Worm (Caenorhabditis elegans) whole organism, L1 larva: ENCODE data around the gene chpf-1.

ENCODE experiments used
- egl-27 ChIP-seq, 2 experiments: fragments of 150-350 bp in 1 of 2; sonication (generic microtip); optimal IDR thresholded peaks; 3 replicates each; lab custom pipeline; 2017 to 2018; ENCODE audit warnings: missing biosample characterization in 2 of 2, missing genetic modification characterization in 2 of 2, missing genetic modification reagents in 2 of 2
- elt-2 ChIP-seq: sonication (generic microtip); optimal IDR thresholded peaks from 2 replicates; lab custom pipeline; 2016; ENCODE audit warnings: missing genetic modification characterization, mild to moderate bottlenecking, inconsistent platforms, missing compliant biosample characterization, missing genetic modification reagents
- lin-35 ChIP-seq, 2 experiments: fragments of 150-350 bp; optimal IDR thresholded peaks; 2 replicates each; lab custom pipeline; 2014; ENCODE audit warnings: missing biosample characterization in 2 of 2, missing genetic modification characterization in 2 of 2, missing genetic modification reagents in 2 of 2
- nhr-12 ChIP-seq: sonication (generic microtip); optimal IDR thresholded peaks from 2 replicates; lab custom pipeline; 2017; ENCODE audit warnings: missing biosample characterization, missing genetic modification characterization
- nhr-237 ChIP-seq: fragments of 150-350 bp; optimal IDR thresholded peaks from 2 replicates; lab custom pipeline; 2014; ENCODE audit warnings: missing biosample characterization, missing genetic modification characterization
- swsn-7 ChIP-seq: sonication (generic microtip); optimal IDR thresholded peaks from 2 replicates; lab custom pipeline; 2016; ENCODE audit warnings: missing genetic modification characterization, missing compliant biosample characterization
- unc-130 ChIP-seq: fragments of 150-350 bp; optimal IDR thresholded peaks from 2 replicates; lab custom pipeline; 2017; ENCODE audit warnings: missing biosample characterization, missing genetic modification characterization, inconsistent platforms
- zag-1 ChIP-seq: fragments of 150-350 bp; optimal IDR thresholded peaks from 2 replicates; lab custom pipeline; 2014; ENCODE audit warnings: missing biosample characterization, missing genetic modification characterization

- TF ChIP-seq nhr-237 (tag; lab: Kevin White, UChicago) (no peak), lin-35 (GFP tag; optimal IDR thresholded peaks at IDR 0.05; lab: Kevin White, UChicago) (no peak), zag-1 (tag; lab: Kevin White, UChicago) (no peak), swsn-7 (tag; lab: Kevin White, UChicago) (no peak), unc-130 (tag; lab: Kevin White, UChicago) (no peak), egl-27 (tag; optimal IDR thresholded peaks at IDR 0.05; lab: Kevin White, UChicago) (no peak), elt-2 (no peak), nhr-12 (tag; lab: Kevin White, UChicago) (no peak)
These were observed 2.2 kb upstream of the chpf-1 start, which contains the start of gene ZK856.16 for ce11 chrV:10205483-10205882.
